Worm (Caenorhabditis elegans) whole organism, L3 larva: ENCODE results near the gene mam-4.

Source experiments
- R02D3.7 ChIP-seq: fragments of 150-350 bp; optimal IDR thresholded peaks from 2 replicates; lab custom pipeline; 2014; ENCODE audit warnings: missing biosample characterization, missing genetic modification characterization
- ZK546.5 ChIP-seq: sonication (generic microtip); optimal IDR thresholded peaks from 2 replicates; lab custom pipeline; 2017; ENCODE audit warnings: missing biosample characterization, missing genetic modification characterization
- aly-2 ChIP-seq: fragments of 150-350 bp; optimal IDR thresholded peaks from 2 replicates; lab custom pipeline; 2014; ENCODE audit warnings: missing biosample characterization, missing genetic modification characterization
- ama-1 ChIP-seq: fragments of 150-350 bp; optimal IDR thresholded peaks from 2 replicates; lab custom pipeline; 2018
- ceh-16 ChIP-seq: sonication (generic microtip); optimal IDR thresholded peaks from 2 replicates; lab custom pipeline; 2017; ENCODE audit warnings: missing biosample characterization, missing genetic modification characterization
- ceh-82 ChIP-seq: fragments of 150-350 bp; optimal IDR thresholded peaks from 2 replicates; lab custom pipeline; 2014; ENCODE audit warnings: missing biosample characterization, missing genetic modification characterization
- ceh-9 ChIP-seq: sonication (generic microtip); optimal IDR thresholded peaks from 2 replicates; lab custom pipeline; 2018; ENCODE audit warnings: missing biosample characterization, missing genetic modification characterization
- daf-12 ChIP-seq: fragments of 150-350 bp; optimal IDR thresholded peaks from 2 replicates; lab custom pipeline; 2014; ENCODE audit warnings: missing biosample characterization, missing genetic modification reagents, missing genetic modification characterization
- egl-27 ChIP-seq: sonication (generic microtip); optimal IDR thresholded peaks from 4 replicates; lab custom pipeline; 2017; ENCODE audit warnings: missing biosample characterization, missing genetic modification reagents, missing genetic modification characterization
- egl-5 ChIP-seq: fragments of 150-350 bp; optimal IDR thresholded peaks from 2 replicates; lab custom pipeline; 2017; ENCODE audit warnings: missing biosample characterization, missing genetic modification reagents, missing genetic modification characterization, inconsistent platforms
- elt-1 ChIP-seq: fragments of 150-350 bp; optimal IDR thresholded peaks from 2 replicates; lab custom pipeline; 2014; ENCODE audit warnings: missing biosample characterization, missing genetic modification characterization
- elt-2 ChIP-seq: sonication (generic microtip); optimal IDR thresholded peaks from 2 replicates; lab custom pipeline; 2016; ENCODE audit warnings: missing genetic modification reagents, mild to moderate bottlenecking, missing genetic modification characterization, missing compliant biosample characterization
- elt-3 ChIP-seq, 3 experiments: fragments of 150-350 bp in 1 of 3; sonication (generic microtip) in 2 of 3; optimal IDR thresholded peaks; 2 replicates in 2 of 3; 4 replicates in 1 of 3; lab custom pipeline; 2014 to 2017; ENCODE audit warnings: missing biosample characterization in 3 of 3, missing genetic modification characterization in 3 of 3
- eor-1 ChIP-seq, 2 experiments: fragments of 150-350 bp; optimal IDR thresholded peaks; 2 replicates each; lab custom pipeline; 2014 to 2018; ENCODE audit warnings: missing biosample characterization in 2 of 2, missing genetic modification characterization in 2 of 2
- fkh-10 ChIP-seq: sonication (generic microtip); optimal IDR thresholded peaks from 2 replicates; lab custom pipeline; 2017; ENCODE audit warnings: missing biosample characterization, missing genetic modification reagents, missing genetic modification characterization
- fkh-2 ChIP-seq: fragments of 150-350 bp; optimal IDR thresholded peaks from 2 replicates; lab custom pipeline; 2014; ENCODE audit warnings: missing biosample characterization, missing genetic modification reagents, missing genetic modification characterization
- hmg-11 ChIP-seq: sonication (generic microtip); optimal IDR thresholded peaks from 2 replicates; lab custom pipeline; 2016; ENCODE audit warnings: missing genetic modification characterization, missing compliant biosample characterization
- jun-1 ChIP-seq: fragments of 150-350 bp; optimal IDR thresholded peaks from 2 replicates; lab custom pipeline; 2014; ENCODE audit warnings: missing biosample characterization, missing genetic modification reagents, missing genetic modification characterization
- lin-15B ChIP-seq: fragments of 150-350 bp; optimal IDR thresholded peaks from 2 replicates; lab custom pipeline; 2014; ENCODE audit warnings: missing biosample characterization, missing genetic modification characterization
- lin-39 ChIP-seq: fragments of 150-350 bp; optimal IDR thresholded peaks from 2 replicates; lab custom pipeline; 2018; ENCODE audit warnings: missing biosample characterization, missing genetic modification reagents, missing genetic modification characterization
- lsy-12 ChIP-seq: sonication (generic microtip); optimal IDR thresholded peaks from 2 replicates; lab custom pipeline; 2016; ENCODE audit warnings: mild to moderate bottlenecking, missing genetic modification characterization, missing compliant biosample characterization
- mdl-1 ChIP-seq: fragments of 150-350 bp; optimal IDR thresholded peaks from 2 replicates; lab custom pipeline; 2014; ENCODE audit warnings: missing biosample characterization, missing genetic modification characterization
- mml-1 ChIP-seq: fragments of 150-350 bp; sonication (generic microtip); optimal IDR thresholded peaks from 3 replicates; lab custom pipeline; 2014; ENCODE audit warnings: missing biosample characterization, missing genetic modification characterization
- nfya-1 ChIP-seq: sonication (generic microtip); optimal IDR thresholded peaks from 2 replicates; lab custom pipeline; 2017; ENCODE audit warnings: missing genetic modification characterization, mild to moderate bottlenecking, missing compliant biosample characterization, antibody characterized with exemption, moderate library complexity; ENCODE audit not compliant: insufficient read depth
- nhr-11 ChIP-seq: fragments of 150-350 bp; optimal IDR thresholded peaks from 2 replicates; lab custom pipeline; 2014; ENCODE audit warnings: missing biosample characterization, missing genetic modification characterization
- nhr-12 ChIP-seq: fragments of 150-350 bp; optimal IDR thresholded peaks from 2 replicates; lab custom pipeline; 2014; ENCODE audit warnings: missing biosample characterization, missing genetic modification characterization
- nhr-23 ChIP-seq: fragments of 150-350 bp; optimal IDR thresholded peaks from 2 replicates; lab custom pipeline; 2014; ENCODE audit warnings: missing biosample characterization, missing genetic modification reagents, missing genetic modification characterization
- nhr-237 ChIP-seq: fragments of 150-350 bp; optimal IDR thresholded peaks from 2 replicates; lab custom pipeline; 2014; ENCODE audit warnings: missing biosample characterization, missing genetic modification characterization
- nhr-25 ChIP-seq: sonication (generic microtip); optimal IDR thresholded peaks from 2 replicates; lab custom pipeline; 2017; ENCODE audit warnings: missing biosample characterization, missing genetic modification characterization
- nhr-28 ChIP-seq: fragments of 150-350 bp; optimal IDR thresholded peaks from 2 replicates; lab custom pipeline; 2014; ENCODE audit warnings: missing biosample characterization, missing genetic modification characterization
- nhr-43 ChIP-seq: sonication (generic microtip); optimal IDR thresholded peaks from 2 replicates; lab custom pipeline; 2016; ENCODE audit warnings: mild to moderate bottlenecking, missing genetic modification characterization, missing compliant biosample characterization; ENCODE audit not compliant: poor library complexity, severe bottlenecking
- nhr-67 ChIP-seq: fragments of 150-350 bp; optimal IDR thresholded peaks from 2 replicates; lab custom pipeline; 2014; ENCODE audit warnings: missing biosample characterization, missing genetic modification characterization
- nhr-76 ChIP-seq: fragments of 150-350 bp; sonication (generic microtip); optimal IDR thresholded peaks from 5 replicates; lab custom pipeline; 2014; ENCODE audit warnings: missing biosample characterization, missing genetic modification characterization
- nhr-77 ChIP-seq: fragments of 150-350 bp; optimal IDR thresholded peaks from 2 replicates; lab custom pipeline; 2014; ENCODE audit warnings: missing biosample characterization, missing genetic modification characterization
- pha-4 ChIP-seq: fragments of 150-350 bp; optimal IDR thresholded peaks from 2 replicates; lab custom pipeline; 2014; ENCODE audit warnings: missing biosample characterization, missing genetic modification reagents, missing genetic modification characterization
- pqm-1 ChIP-seq: fragments of 150-350 bp; optimal IDR thresholded peaks from 2 replicates; lab custom pipeline; 2017; ENCODE audit warnings: missing biosample characterization, missing genetic modification characterization, inconsistent platforms
- sea-2 ChIP-seq: fragments of 150-350 bp; sonication (generic microtip); optimal IDR thresholded peaks from 4 replicates; lab custom pipeline; 2014; ENCODE audit warnings: missing biosample characterization, missing genetic modification reagents, missing genetic modification characterization
- skn-1 ChIP-seq: fragments of 150-350 bp; optimal IDR thresholded peaks from 2 replicates; lab custom pipeline; 2014; ENCODE audit warnings: missing biosample characterization, missing genetic modification characterization
- snpc-4 ChIP-seq: fragments of 150-350 bp; optimal IDR thresholded peaks from 2 replicates; lab custom pipeline; 2014; ENCODE audit warnings: missing biosample characterization, missing genetic modification characterization
- tbx-2 ChIP-seq: sonication (generic microtip); optimal IDR thresholded peaks from 2 replicates; lab custom pipeline; 2016; ENCODE audit warnings: mild to moderate bottlenecking, missing genetic modification characterization, missing compliant biosample characterization
- unc-39 ChIP-seq: sonication (generic microtip); optimal IDR thresholded peaks from 4 replicates; lab custom pipeline; 2017; ENCODE audit warnings: missing biosample characterization, missing genetic modification characterization
- unc-62 ChIP-seq: fragments of 150-350 bp; sonication (generic microtip); optimal IDR thresholded peaks from 4 replicates; lab custom pipeline; 2014; ENCODE audit warnings: missing biosample characterization, missing genetic modification reagents, missing genetic modification characterization
- zag-1 ChIP-seq: fragments of 150-350 bp; optimal IDR thresholded peaks from 2 replicates; lab custom pipeline; 2014; ENCODE audit warnings: missing biosample characterization, missing genetic modification characterization
- ztf-11 ChIP-seq: fragments of 150-350 bp; optimal IDR thresholded peaks from 2 replicates; lab custom pipeline; 2014; ENCODE audit warnings: missing biosample characterization, missing genetic modification characterization
- ztf-4 ChIP-seq: fragments of 150-350 bp; optimal IDR thresholded peaks from 2 replicates; lab custom pipeline; 2014; ENCODE audit warnings: missing biosample characterization, missing genetic modification characterization

Gene mam-4

DNA sequence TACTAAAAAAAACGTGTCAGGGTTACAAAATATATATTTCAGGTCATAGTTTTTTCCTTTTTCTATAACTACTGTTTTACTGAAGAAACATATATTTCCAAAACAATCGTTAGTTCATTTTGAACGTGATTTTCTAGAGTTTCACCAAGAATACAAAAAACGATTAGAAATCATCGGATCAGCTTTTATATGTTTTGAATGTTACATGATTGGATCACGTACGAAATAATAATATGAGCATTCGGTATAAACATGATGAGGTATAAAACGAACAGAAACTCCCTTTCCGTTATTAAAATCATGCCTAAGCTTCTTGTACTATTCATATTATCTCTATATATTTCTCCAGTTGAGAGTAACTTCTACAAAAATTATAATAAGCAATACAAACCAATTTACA is 24.9 kb downstream of the mam-4 start, which contains the start of gene clec-223:
Gene clec-223, plus strand, starts transcription at position 301 of the 400 bp plus-strand sequence.
- TF ChIP-seq nhr-67 (tag; lab: Kevin White, UChicago), result no peak
- TF ChIP-seq hmg-11 (tag; lab: Kevin White, UChicago), result no peak
- no peak for TF ChIP-seq pqm-1 (tag; lab: Kevin White, UChicago)
- no peak for TF ChIP-seq unc-62
- no peak for TF ChIP-seq ceh-9 (tag; lab: Kevin White, UChicago)
- no peak for TF ChIP-seq daf-12 (tag; lab: Kevin White, UChicago)
- no peak for TF ChIP-seq zag-1 (tag; lab: Kevin White, UChicago)
- no peak for TF ChIP-seq pha-4 (tag; lab: Kevin White, UChicago)
- TF ChIP-seq elt-3 (tag; optimal IDR thresholded peaks at IDR 0.05; lab: Kevin White, UChicago), result no peak

DNA sequence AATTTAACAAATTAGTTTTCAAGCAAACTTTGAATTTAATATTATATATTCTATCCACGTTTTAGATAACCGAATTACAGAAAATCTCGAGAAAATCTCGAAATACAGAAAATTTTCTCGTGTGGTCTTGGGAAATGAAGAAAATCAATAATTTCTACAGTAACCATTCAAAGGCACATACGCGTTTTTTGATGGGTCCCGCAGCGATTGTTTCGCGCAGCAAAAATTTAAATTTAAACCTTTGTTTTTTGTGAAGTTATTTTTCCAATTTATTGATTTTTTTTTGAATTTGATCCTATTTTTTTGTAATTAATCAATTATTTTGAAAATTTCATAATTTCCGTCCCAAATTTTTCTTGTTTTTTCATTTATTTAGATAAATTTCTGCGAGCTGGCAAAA is 31.6 kb downstream of the mam-4 start:
- no peak for TF ChIP-seq egl-27 (tag; lab: Kevin White, UChicago)
- no peak for TF ChIP-seq nhr-28 (tag; lab: Kevin White, UChicago)
- TF ChIP-seq ceh-9 (tag; lab: Kevin White, UChicago), result no peak
- no peak for TF ChIP-seq daf-12 (tag; lab: Kevin White, UChicago)
- no peak for TF ChIP-seq fkh-10 (GFP tag; lab: Kevin White, UChicago)
- no peak for TF ChIP-seq lin-39
- TF ChIP-seq ztf-11 (tag; lab: Kevin White, UChicago), result no peak
- no peak for TF ChIP-seq elt-1 (tag; lab: Kevin White, UChicago)
- TF ChIP-seq pha-4 (tag; lab: Kevin White, UChicago), result no peak
- no peak for TF ChIP-seq nfya-1 (tag; lab: Kevin White, UChicago)
- TF ChIP-seq nhr-12 (tag; lab: Kevin White, UChicago), result no peak
- TF ChIP-seq skn-1 (tag; lab: Kevin White, UChicago), result no peak
- no peak for TF ChIP-seq snpc-4 (tag; lab: Kevin White, UChicago)
- TF ChIP-seq eor-1 (tag; optimal IDR thresholded peaks at IDR 0.05; lab: Kevin White, UChicago), result no peak
- no peak for TF ChIP-seq ama-1 (lab: Kevin White, UChicago)

DNA sequence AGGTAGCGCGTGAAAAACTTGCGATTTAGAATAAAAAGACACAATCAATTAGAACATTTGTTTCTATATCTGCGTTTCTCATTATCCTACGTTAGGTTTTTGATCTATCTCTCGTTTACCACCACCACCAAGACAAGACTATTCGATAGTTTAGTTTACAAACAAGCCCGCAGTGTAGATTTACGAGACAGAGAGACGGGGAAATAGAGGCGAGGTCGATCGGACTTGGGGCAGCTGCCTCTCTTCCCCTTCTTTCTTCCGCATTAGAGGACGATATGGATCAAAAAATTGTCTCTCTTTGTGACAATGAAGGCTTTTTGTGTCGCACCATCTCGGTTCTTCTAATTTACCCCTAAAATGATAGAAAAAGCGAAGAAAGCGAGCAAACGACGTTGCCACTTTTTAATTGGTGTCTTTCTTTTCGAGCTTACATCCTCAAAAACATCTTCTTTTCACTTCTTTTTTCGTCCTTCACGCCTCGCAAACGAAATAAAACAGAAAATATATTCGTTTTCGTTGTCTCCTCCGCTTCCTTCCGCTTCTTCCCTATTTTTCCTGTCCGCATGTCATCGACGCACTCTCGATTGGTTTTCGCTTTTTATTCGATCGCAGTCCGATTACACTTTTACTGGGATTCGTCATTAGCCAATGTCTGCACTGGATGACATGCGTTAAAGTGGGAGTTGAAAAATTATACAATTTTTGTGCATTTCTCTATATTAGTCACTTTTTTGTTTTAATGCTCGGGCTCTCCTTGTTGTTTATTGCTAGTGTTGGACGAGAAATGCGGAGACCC is 33.7 kb downstream of the mam-4 start:
- TF ChIP-seq aly-2, result no peak
- TF ChIP-seq nhr-28 (tag; lab: Kevin White, UChicago), result no peak
- TF ChIP-seq R02D3.7 (tag; lab: Kevin White, UChicago), result peak; percentile 28
- no peak for TF ChIP-seq nhr-67 (tag; lab: Kevin White, UChicago)
- no peak for TF ChIP-seq ceh-82
- TF ChIP-seq unc-62, result no peak
- no peak for TF ChIP-seq eor-1 (tag; optimal IDR thresholded peaks at IDR 0.05; lab: Kevin White, UChicago)
- no peak for TF ChIP-seq nhr-43 (tag; lab: Kevin White, UChicago)
- no peak for TF ChIP-seq fkh-10 (GFP tag; lab: Kevin White, UChicago)
- TF ChIP-seq nhr-12 (tag; lab: Kevin White, UChicago), result no peak
- no peak for TF ChIP-seq fkh-2 (tag; lab: Kevin White, UChicago)
- TF ChIP-seq ztf-4 (tag; lab: Kevin White, UChicago), result no peak
- TF ChIP-seq ama-1 (lab: Kevin White, UChicago), result no peak
- no peak for TF ChIP-seq ztf-11 (tag; lab: Kevin White, UChicago)
- TF ChIP-seq nhr-23 (tag; lab: Kevin White, UChicago), result peak; percentile 33
- no peak for TF ChIP-seq daf-12 (tag; lab: Kevin White, UChicago)
- TF ChIP-seq tbx-2 (tag; lab: Kevin White, UChicago), result no peak
- no peak for TF ChIP-seq ZK546.5
- TF ChIP-seq ceh-16 (tag; lab: Kevin White, UChicago), result no peak
- TF ChIP-seq sea-2 (GFP tag; lab: Kevin White, UChicago), result no peak
- TF ChIP-seq nhr-237 (tag; lab: Kevin White, UChicago), result no peak
- TF ChIP-seq nhr-76 (tag; lab: Kevin White, UChicago), result no peak
- TF ChIP-seq elt-1 (tag; lab: Kevin White, UChicago), result no peak
- TF ChIP-seq lsy-12, result no peak
- TF ChIP-seq pqm-1 (tag; lab: Kevin White, UChicago), result no peak
- no peak for TF ChIP-seq nhr-77 (tag; lab: Kevin White, UChicago)
- TF ChIP-seq lin-15B (tag; lab: Kevin White, UChicago), result no peak
- TF ChIP-seq zag-1 (tag; lab: Kevin White, UChicago), result no peak
- TF ChIP-seq lin-39, result no peak
- no peak for TF ChIP-seq unc-39 (tag; lab: Kevin White, UChicago)
- peak; percentile 20 for TF ChIP-seq hmg-11 (tag; lab: Kevin White, UChicago)
- no peak for TF ChIP-seq skn-1 (tag; lab: Kevin White, UChicago)
- TF ChIP-seq nhr-11, result no peak
- TF ChIP-seq egl-5 (tag; lab: Kevin White, UChicago), result no peak
- TF ChIP-seq egl-27 (tag; lab: Kevin White, UChicago), result no peak
- TF ChIP-seq jun-1 (tag; lab: Kevin White, UChicago), result no peak
- TF ChIP-seq snpc-4 (tag; lab: Kevin White, UChicago), result no peak
- TF ChIP-seq mml-1 (tag; lab: Kevin White, UChicago), result no peak
- no peak for TF ChIP-seq elt-2 (tag; lab: Kevin White, UChicago)
- TF ChIP-seq elt-3 (tag; optimal IDR thresholded peaks at IDR 0.05; lab: Kevin White, UChicago), result no peak
- peak; percentile 45 for TF ChIP-seq nhr-25 (tag; lab: Kevin White, UChicago)
- no peak for TF ChIP-seq mdl-1 (tag; lab: Kevin White, UChicago)
- TF ChIP-seq pha-4 (tag; lab: Kevin White, UChicago), result peak; percentile 39
